Worm (Caenorhabditis elegans) whole organism, L4 larva: Measurements from ENCODE around the gene T16H12.3.

Experiments
- daf-12 ChIP-seq: fragments of 150-350 bp; optimal IDR thresholded peaks from 2 replicates; lab custom pipeline; 2014; ENCODE audit warnings: missing biosample characterization, missing genetic modification reagents, missing genetic modification characterization
- jun-1 ChIP-seq: fragments of 150-350 bp; optimal IDR thresholded peaks from 2 replicates; lab custom pipeline; 2014; ENCODE audit warnings: missing biosample characterization, missing genetic modification reagents, missing genetic modification characterization
- nhr-28 ChIP-seq: fragments of 150-350 bp; optimal IDR thresholded peaks from 2 replicates; lab custom pipeline; 2014; ENCODE audit warnings: missing biosample characterization, missing genetic modification characterization
- pqm-1 ChIP-seq: sonication (generic microtip); optimal IDR thresholded peaks from 2 replicates; lab custom pipeline; 2017; ENCODE audit warnings: missing biosample characterization, missing genetic modification characterization
- skn-1 ChIP-seq: fragments of 150-350 bp; optimal IDR thresholded peaks from 2 replicates; lab custom pipeline; 2014; ENCODE audit warnings: missing biosample characterization, missing genetic modification characterization

- TF ChIP-seq skn-1 = no peak
- no peak for TF ChIP-seq jun-1 (tag; lab: Kevin White, UChicago)
- no peak for TF ChIP-seq daf-12 (tag; lab: Kevin White, UChicago)
- TF ChIP-seq nhr-28 (tag; lab: Kevin White, UChicago) = no peak
- no peak for TF ChIP-seq pqm-1 (tag; lab: Kevin White, UChicago)
These were observed 14.9 kb upstream of the T16H12.3 start, which contains the start of gene spop-1 for ce11 chrIII:10097981-10098380.
